Fruit fly (Drosophila melanogaster) Kc167 (cell line): ENCODE results near the gene TwdlZ.

Source experiments
- Myc ChIP-seq: fragments of >200 bp; optimal IDR thresholded peaks from 2 replicates; lab custom pipeline; 2017; ENCODE audit warnings: missing external identifiers
- Sin3A ChIP-seq: fragments of >200 bp; optimal IDR thresholded peaks from 2 replicates; lab custom pipeline; 2018; ENCODE audit warnings: missing external identifiers
- h ChIP-seq: fragments of >200 bp; optimal IDR thresholded peaks from 3 replicates; lab custom pipeline; 2018; ENCODE audit warnings: missing external identifiers
- insv ChIP-seq: fragments of >200 bp; optimal IDR thresholded peaks from 3 replicates; lab custom pipeline; 2018; ENCODE audit warnings: missing external identifiers
- psq ChIP-seq: fragments of >200 bp; optimal IDR thresholded peaks from 2 replicates; lab custom pipeline; 2017; ENCODE audit warnings: missing external identifiers
- ttk ChIP-seq: sonication (Bioruptor generic); optimal IDR thresholded peaks from 2 replicates; lab custom pipeline; 2017; ENCODE audit warnings: missing external identifiers

TwdlZ gene

DNA sequence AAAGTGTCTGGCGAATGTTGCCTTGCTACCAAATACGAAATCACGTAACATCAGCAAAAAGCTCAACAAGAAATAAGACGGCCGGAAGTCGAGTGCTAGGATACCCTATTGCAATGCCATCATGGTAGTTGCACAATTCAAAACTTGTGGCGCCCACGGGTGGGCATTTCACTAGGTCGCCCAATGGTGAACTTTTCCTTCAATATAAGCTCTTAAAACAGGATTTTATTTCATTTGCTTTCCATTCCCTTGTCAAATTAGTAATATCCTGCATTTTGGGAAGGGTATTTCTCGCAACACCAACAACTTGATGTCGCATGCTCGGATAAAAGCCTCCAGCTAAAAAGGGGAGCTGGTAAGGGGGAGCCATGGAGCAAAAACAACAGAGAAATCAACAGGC is 23.6 kb downstream of the TwdlZ start:
- no peak for TF ChIP-seq ttk (lab: Kevin White, UChicago)
- TF ChIP-seq Sin3A (lab: Kevin White, UChicago): no peak
- no peak for TF ChIP-seq h
- no peak for TF ChIP-seq insv (lab: Kevin White, UChicago)
- TF ChIP-seq psq (lab: Kevin White, UChicago): no peak
- no peak for TF ChIP-seq Myc (lab: Kevin White, UChicago)

DNA sequence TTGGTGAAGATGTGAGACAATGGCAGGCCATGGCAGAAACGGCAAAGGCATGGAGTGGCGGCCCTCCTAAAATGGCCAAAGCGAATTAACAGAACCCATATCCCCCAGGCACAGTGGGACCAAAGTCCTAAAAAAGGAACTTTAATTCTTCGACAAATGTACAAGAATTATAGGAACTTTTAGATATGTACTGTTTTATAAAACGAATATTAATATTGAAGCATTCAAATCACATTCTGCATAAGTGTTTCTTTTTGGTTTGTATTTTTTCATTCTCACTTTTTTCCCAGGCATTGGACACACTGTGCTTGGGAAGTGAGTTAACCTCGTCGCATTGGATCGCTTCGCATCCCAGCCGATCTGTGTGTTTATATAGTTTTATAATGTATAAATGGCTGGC is 27.0 kb downstream of the TwdlZ start:
- no peak for TF ChIP-seq insv (lab: Kevin White, UChicago)
- no peak for TF ChIP-seq ttk (lab: Kevin White, UChicago)
- no peak for TF ChIP-seq Sin3A (lab: Kevin White, UChicago)
- no peak for TF ChIP-seq psq (lab: Kevin White, UChicago)
- TF ChIP-seq Myc (lab: Kevin White, UChicago): no peak
- TF ChIP-seq h: no peak

DNA sequence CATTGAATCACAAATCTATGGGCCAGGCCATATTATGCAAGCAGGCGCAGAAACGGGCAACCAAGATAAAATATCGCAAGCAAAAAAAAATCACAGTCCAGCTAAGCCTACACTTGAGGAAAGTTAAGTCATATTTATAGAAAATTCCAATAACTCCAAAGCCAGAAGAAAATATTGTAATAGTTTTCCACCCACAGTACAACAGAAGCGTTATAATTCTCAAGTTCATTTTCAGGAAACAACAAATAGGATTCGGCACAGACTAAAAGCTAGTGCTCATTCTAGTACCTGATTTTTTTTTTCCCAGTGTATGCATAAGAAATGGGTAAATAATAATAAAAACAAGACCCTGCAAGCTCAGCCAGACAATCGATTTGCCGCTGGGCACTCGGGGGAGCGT is 27.8 kb downstream of the TwdlZ start:
- no peak for TF ChIP-seq Myc (lab: Kevin White, UChicago)
- TF ChIP-seq psq (lab: Kevin White, UChicago): no peak
- TF ChIP-seq insv (lab: Kevin White, UChicago): no peak
- no peak for TF ChIP-seq ttk (lab: Kevin White, UChicago)

DNA sequence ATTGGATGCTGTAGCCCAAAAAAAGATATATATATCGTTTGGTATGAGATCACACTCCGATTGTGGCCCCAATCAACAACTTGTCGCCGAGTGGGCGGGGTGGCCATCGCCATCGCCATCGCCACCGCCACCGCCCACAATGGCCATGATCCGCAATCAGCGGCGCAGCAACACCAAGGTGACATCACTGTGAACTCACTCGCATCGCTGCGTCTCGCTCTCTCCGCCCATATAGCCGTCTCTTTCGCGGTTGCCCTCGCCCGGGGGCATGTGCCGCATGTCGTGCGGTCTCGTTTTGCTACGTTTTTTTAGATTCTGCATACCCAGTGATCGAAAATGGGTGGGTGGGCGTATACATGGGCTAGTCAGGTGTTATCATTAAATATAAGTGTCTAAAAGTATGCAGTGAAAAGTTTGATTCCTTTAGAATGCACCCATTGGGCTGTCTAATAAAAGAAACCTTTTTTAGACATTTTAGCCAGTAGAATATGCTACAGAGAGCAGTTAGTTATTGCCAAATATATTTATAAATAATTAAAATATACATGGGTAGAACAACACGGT is 29.0 kb downstream of the TwdlZ start:
- TF ChIP-seq ttk (lab: Kevin White, UChicago): no peak
- no peak for TF ChIP-seq insv (lab: Kevin White, UChicago)
- TF ChIP-seq h: no peak

DNA sequence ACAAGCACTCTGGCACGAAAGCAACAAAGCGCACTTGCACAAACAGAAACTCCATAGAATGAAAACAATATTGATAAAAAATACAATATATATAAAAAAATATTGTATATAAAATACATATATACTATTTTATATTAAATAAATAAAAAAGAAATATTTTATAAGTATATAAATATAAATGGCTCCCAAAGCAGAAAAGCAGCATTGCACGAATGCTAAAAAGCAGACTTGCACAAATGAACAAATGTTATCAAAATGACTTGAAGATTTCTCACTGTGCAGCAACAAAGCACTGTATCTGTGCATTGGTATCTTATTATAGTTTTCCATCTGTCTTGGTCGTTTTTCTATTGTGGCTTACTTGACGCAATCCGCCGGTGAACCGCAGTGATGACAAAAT is 30.8 kb downstream of the TwdlZ start:
- TF ChIP-seq Myc (lab: Kevin White, UChicago) (no peak), h (no peak)

DNA sequence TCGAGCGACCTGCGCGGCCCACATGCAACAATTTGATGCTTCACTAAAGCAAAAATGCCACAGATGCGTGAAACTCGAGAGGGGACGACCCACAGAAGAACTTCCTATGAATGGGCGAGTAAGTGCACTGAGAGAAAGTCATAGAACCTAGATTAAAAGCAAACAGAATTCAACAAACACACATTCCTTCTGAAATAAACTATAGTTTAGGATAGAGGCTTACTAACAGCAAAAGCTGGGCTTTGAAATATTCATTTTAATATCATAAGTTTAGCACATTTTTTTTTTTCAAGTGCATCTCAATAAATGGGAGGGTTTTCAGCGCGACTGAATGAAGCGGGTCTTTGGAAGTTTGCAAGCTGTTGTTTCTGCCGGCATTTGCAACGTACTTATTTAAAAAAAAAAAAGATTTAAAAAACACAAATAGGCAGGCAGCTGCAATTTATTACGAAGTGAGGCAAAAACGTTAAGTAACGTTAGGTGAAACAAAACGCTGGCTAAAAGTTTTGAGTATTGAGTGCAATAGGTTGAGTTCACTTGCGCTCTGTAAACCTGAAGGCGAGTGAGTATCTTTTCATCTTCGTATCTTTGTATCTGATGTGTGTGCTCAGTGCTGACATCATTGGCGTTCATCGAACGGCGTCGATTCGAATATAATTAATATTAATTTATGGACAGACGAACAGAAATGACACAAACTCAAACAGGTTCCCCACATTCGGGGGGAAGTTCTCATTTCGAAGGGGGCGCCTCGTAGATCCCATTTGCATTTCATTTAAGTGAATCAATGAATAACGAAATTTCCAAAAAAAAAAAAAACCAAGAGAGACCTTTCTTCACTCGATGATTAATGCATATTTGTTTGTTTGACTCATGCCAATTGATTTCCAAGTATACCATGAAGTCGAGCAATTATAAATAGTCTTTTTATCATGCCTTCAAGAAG is 35.2 kb downstream of the TwdlZ start:
- no peak for TF ChIP-seq h
- no peak for TF ChIP-seq Myc (lab: Kevin White, UChicago)
- TF ChIP-seq insv (lab: Kevin White, UChicago): no peak
- no peak for TF ChIP-seq ttk (lab: Kevin White, UChicago)
- no peak for TF ChIP-seq Sin3A (lab: Kevin White, UChicago)
- no peak for TF ChIP-seq psq (lab: Kevin White, UChicago)

DNA sequence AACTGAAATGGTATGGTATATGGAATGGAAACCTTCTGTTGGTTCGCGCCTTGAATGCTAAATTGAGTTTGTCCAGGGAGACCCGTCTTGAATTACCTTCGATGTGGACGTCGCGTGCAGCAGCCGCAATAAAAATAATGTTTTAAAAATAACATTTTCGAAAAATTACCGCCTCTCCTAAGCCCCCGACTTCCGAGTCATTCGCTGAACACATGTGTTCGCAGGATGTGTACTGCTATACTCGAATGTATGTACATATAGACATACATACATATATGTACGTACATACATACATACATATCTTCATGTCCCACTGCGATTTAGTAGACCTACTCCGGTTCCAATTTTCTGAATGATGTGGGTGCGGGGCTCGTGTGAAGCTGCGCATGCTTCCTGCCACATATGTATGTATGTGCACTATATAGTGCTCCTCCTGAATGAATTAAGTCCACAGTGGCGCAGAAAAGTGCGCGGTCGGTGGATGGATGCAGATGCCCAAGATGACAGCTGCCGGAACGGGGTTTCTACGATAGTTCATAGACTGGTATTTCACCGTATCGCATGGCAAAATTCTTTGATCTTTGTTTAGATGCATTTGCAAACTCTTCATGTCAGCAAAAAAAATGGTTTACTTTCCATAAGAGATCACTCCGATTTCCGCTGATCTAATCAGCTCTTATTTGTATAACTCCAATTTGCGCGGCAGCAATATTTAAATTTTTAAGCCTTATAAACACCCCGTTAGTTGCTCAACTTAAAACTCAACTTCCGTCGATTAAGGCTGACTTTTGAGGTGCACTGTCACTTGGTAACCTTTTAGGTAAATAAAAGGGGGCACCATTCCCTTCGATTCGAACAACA is 36.5 kb downstream of the TwdlZ start:
- TF ChIP-seq Sin3A (lab: Kevin White, UChicago): no peak
- no peak for TF ChIP-seq h
- no peak for TF ChIP-seq insv (lab: Kevin White, UChicago)
- no peak for TF ChIP-seq Myc (lab: Kevin White, UChicago)
- TF ChIP-seq psq (lab: Kevin White, UChicago): no peak
- TF ChIP-seq ttk (lab: Kevin White, UChicago): no peak

DNA sequence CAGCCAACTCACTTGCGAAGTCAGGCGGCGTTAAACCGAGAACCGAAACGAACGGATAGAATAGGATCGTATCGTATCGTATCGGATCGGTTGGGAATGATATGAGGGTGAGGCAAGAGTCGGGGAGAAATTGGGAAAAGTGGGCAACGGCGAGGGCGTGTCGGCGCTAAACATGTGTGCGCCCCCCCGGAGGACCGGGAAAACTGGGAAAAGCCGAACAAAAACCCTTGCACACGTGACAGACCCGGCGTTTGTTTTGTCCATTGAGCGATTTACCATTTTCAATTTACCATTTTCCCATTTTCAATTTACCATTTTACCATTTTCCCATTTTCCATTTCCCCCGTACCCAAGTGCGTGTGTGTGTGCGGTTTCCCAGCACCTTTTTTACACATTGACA is 37.1 kb downstream of the TwdlZ start:
- no peak for TF ChIP-seq h
- TF ChIP-seq insv (lab: Kevin White, UChicago): no peak
- no peak for TF ChIP-seq ttk (lab: Kevin White, UChicago)
- TF ChIP-seq psq (lab: Kevin White, UChicago): no peak

DNA sequence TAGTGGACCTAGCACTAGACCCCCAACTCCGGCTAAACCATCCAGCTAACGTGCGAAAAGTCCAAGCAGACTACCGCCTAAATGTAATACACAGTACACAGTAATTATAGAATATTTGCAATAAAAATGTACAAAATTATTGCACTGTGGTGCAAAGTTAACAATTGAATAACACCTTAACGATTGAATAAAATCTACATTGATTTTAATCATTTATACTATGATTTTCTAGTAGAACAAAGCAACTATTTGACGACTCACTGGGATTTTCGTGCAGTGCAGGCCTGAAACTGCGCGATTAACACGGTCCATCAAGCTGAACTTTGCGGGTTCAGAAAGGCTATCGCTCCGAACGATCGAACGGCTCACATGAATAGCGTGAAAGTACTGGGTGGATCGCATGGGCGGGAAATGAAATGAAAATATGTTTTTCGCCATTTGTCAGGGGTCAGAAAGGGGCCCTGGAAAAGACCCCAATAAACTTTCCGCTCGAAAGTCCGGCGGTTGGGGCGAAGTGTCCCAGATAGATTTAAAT is 40.2 kb downstream of the TwdlZ start:
- no peak for TF ChIP-seq psq (lab: Kevin White, UChicago)
- TF ChIP-seq Sin3A (lab: Kevin White, UChicago): no peak
- TF ChIP-seq insv (lab: Kevin White, UChicago): no peak
- no peak for TF ChIP-seq h
- TF ChIP-seq Myc (lab: Kevin White, UChicago): no peak
- TF ChIP-seq ttk (lab: Kevin White, UChicago): no peak

DNA sequence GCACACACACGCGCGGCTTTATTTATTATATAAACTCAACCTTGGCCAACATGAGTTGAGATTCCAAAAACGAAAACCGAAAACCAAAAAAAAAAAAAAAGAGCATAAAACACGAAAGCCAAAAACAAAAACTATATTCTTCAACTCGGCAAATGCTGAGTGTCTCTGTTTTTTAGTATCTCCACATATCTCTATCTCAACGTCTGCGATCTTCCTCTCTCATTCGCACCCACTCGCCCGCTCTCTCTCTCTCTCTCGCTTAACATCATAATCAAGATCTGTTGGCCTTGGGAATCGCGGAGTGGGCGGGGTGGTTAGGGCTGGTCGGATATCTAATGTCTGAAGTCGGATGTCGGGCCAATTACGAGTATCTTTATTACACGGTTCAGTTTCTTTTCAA is 42.3 kb downstream of the TwdlZ start:
- TF ChIP-seq ttk (lab: Kevin White, UChicago) (no peak), Myc (lab: Kevin White, UChicago) (no peak), psq (lab: Kevin White, UChicago) (no peak), Sin3A (lab: Kevin White, UChicago) (no peak), h (no peak), insv (lab: Kevin White, UChicago) (no peak)

DNA sequence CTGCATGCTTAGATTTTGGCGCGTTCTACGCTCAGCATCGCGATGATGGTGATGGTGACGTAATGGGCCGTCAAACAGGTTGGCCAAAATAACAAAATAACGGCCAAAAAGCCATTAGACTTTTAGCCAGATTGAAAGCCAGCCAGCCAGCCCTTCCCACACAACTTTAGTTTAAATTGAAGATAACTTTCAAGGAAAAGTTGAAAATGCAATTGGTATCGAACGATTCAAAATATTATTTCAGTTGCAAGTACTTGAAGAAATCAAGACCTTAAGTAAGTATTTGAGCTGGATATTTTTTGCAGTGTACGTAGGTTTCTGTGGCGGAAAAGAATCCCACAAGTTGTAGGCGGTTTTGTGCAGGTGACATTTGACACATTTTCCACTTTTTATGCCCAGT is 43.1 kb downstream of the TwdlZ start:
- TF ChIP-seq psq (lab: Kevin White, UChicago) (no peak), ttk (lab: Kevin White, UChicago) (no peak), Myc (lab: Kevin White, UChicago) (no peak), insv (lab: Kevin White, UChicago) (no peak), h (no peak), Sin3A (lab: Kevin White, UChicago) (no peak)
